Fruit fly (Drosophila melanogaster) whole organism, embryonic: ENCODE results near the gene hll.

Experiments
- Atf3 ChIP-seq: fragments of 200-800 bp; sonication (Bioruptor generic); optimal IDR thresholded peaks from 3 replicates; lab custom pipeline; 2016; ENCODE audit warnings: missing biosample characterization, missing genetic modification characterization
- Blimp-1 ChIP-seq: fragments of 200-800 bp; sonication (Bioruptor generic); optimal IDR thresholded peaks from 3 replicates; lab custom pipeline; 2018; ENCODE audit warnings: missing biosample characterization, missing genetic modification characterization, mild to moderate bottlenecking, moderate library complexity, missing genetic modification reagents
- CG11247 ChIP-seq: fragments of 200-800 bp; sonication (Bioruptor generic); IDR thresholded peaks from 2 replicates; pipeline ENCODE4 v1.3.6; 2022; ENCODE audit warnings: missing biosample characterization, missing genetic modification characterization
- CG12744 ChIP-seq: fragments of 200-800 bp; sonication (Bioruptor generic); optimal IDR thresholded peaks from 2 replicates; lab custom pipeline; 2016; ENCODE audit warnings: missing biosample characterization, missing genetic modification characterization
- CG14860 ChIP-seq: fragments of 200-800 bp; sonication (Bioruptor generic); IDR thresholded peaks from 3 replicates; pipeline ENCODE4 v1.3.6; 2022; ENCODE audit warnings: missing biosample characterization, missing genetic modification characterization; ENCODE audit not compliant: partially characterized antibody
- CG16863 ChIP-seq: fragments of 200-800 bp; sonication (Bioruptor generic); optimal IDR thresholded peaks from 3 replicates; lab custom pipeline; 2016; ENCODE audit warnings: missing biosample characterization, missing genetic modification characterization
- CG18764 ChIP-seq: fragments of 200-800 bp; sonication (Bioruptor generic); optimal IDR thresholded peaks from 3 replicates; lab custom pipeline; 2016; ENCODE audit warnings: missing biosample characterization, missing genetic modification characterization
- CG2116 ChIP-seq: fragments of 200-800 bp; sonication (Bioruptor generic); optimal IDR thresholded peaks from 3 replicates; lab custom pipeline; 2018; ENCODE audit warnings: missing biosample characterization, mild to moderate bottlenecking, missing genetic modification characterization
- CG2199 ChIP-seq: fragments of 200-800 bp; sonication (Bioruptor generic); IDR thresholded peaks from 3 replicates; pipeline ENCODE4 v1.3.6; 2022; ENCODE audit warnings: missing biosample characterization, missing genetic modification characterization
- CG31224 ChIP-seq: fragments of 200-800 bp; sonication (Bioruptor generic); IDR thresholded peaks from 2 replicates; pipeline ENCODE4 v1.3.6; 2022; ENCODE audit warnings: missing biosample characterization, missing genetic modification characterization
- CG32532 ChIP-seq: fragments of 200-800 bp; sonication (Bioruptor generic); IDR thresholded peaks from 2 replicates; pipeline ENCODE4 v1.3.6; 2022; ENCODE audit warnings: missing biosample characterization, missing genetic modification characterization
- CG33557 ChIP-seq: fragments of 200-800 bp; sonication (Bioruptor generic); optimal IDR thresholded peaks from 2 replicates; lab custom pipeline; 2019; ENCODE audit warnings: missing biosample characterization, mild to moderate bottlenecking, missing genetic modification characterization, moderate library complexity
- CG34376 ChIP-seq: fragments of 200-800 bp; sonication (Bioruptor generic); optimal IDR thresholded peaks from 2 replicates; lab custom pipeline; 2018; ENCODE audit warnings: missing biosample characterization, mild to moderate bottlenecking, missing genetic modification characterization
- CG4820 ChIP-seq: fragments of 200-800 bp; sonication (Bioruptor generic); optimal IDR thresholded peaks from 3 replicates; lab custom pipeline; 2016; ENCODE audit warnings: missing biosample characterization, missing genetic modification characterization
- CG9215 ChIP-seq: fragments of 200-800 bp; sonication (Bioruptor generic); IDR thresholded peaks from 2 replicates; pipeline ENCODE4 v1.3.6; 2022; ENCODE audit warnings: missing biosample characterization, missing genetic modification characterization
- CG9932 ChIP-seq: fragments of 200-800 bp; sonication (Bioruptor generic); IDR thresholded peaks from 2 replicates; pipeline ENCODE4 v1.3.6; 2022; ENCODE audit warnings: missing biosample characterization, missing genetic modification characterization
- Dek ChIP-seq: fragments of 200-800 bp; sonication (Bioruptor generic); optimal IDR thresholded peaks from 3 replicates; lab custom pipeline; 2019; ENCODE audit warnings: missing biosample characterization, mild to moderate bottlenecking, missing genetic modification characterization, moderate library complexity
- Drgx ChIP-seq: fragments of 200-800 bp; sonication (Bioruptor generic); IDR thresholded peaks from 2 replicates; pipeline ENCODE4 v1.3.6; 2022; ENCODE audit warnings: missing biosample characterization, missing genetic modification characterization
- Eip74EF ChIP-seq, 2 experiments: fragments of 200-800 bp in 1 of 2; fragments of >200 bp in 1 of 2; sonication (Bioruptor generic) in 1 of 2; optimal IDR thresholded peaks; 2 replicates each; lab custom pipeline; 2017 to 2019; ENCODE audit warnings: missing biosample characterization in 2 of 2, missing genetic modification characterization in 2 of 2, mild to moderate bottlenecking in 1 of 2, moderate library complexity in 1 of 2
- Fer2 ChIP-seq: fragments of 200-800 bp; sonication (Bioruptor generic); optimal IDR thresholded peaks from 2 replicates; lab custom pipeline; 2018; ENCODE audit warnings: missing biosample characterization, mild to moderate bottlenecking, missing genetic modification characterization, moderate library complexity
- Jarid2 ChIP-seq: fragments of 200-800 bp; sonication (Bioruptor generic); optimal IDR thresholded peaks from 3 replicates; lab custom pipeline; 2017; ENCODE audit warnings: mild to moderate bottlenecking, missing biosample characterization, missing genetic modification reagents, missing genetic modification characterization
- Med ChIP-seq: fragments of 200-800 bp; sonication (Bioruptor generic); peaks from one replicate; lab custom pipeline; 2016; ENCODE audit warnings: missing biosample characterization, missing genetic modification characterization, mild to moderate bottlenecking, inconsistent platforms, moderate library complexity
- Myb ChIP-seq: fragments of 200-800 bp; sonication (Bioruptor generic); optimal IDR thresholded peaks from 2 replicates; lab custom pipeline; 2016; ENCODE audit warnings: missing biosample characterization, missing genetic modification characterization
- NFAT ChIP-seq: fragments of 200-800 bp; sonication (Bioruptor generic); IDR thresholded peaks from 2 replicates; pipeline ENCODE4 v1.3.6; 2022; ENCODE audit warnings: missing biosample characterization, missing genetic modification characterization
- Poxn ChIP-seq: fragments of 200-800 bp; sonication (Bioruptor generic); IDR thresholded peaks from 2 replicates; pipeline ENCODE4 v1.3.6; 2022; ENCODE audit warnings: missing biosample characterization, missing genetic modification characterization
- Six4 ChIP-seq: fragments of 200-800 bp; sonication (Bioruptor generic); optimal IDR thresholded peaks from 2 replicates; lab custom pipeline; 2016; ENCODE audit warnings: missing biosample characterization, missing genetic modification characterization
- Sry-δ ChIP-seq: fragments of 200-800 bp; sonication (Bioruptor generic); optimal IDR thresholded peaks from 2 replicates; lab custom pipeline; 2016; ENCODE audit warnings: missing biosample characterization, missing genetic modification characterization
- Trl ChIP-seq, 3 experiments: fragments of >200 bp in 2 of 3; fragments of 200-800 bp in 1 of 3; sonication (Bioruptor generic) in 1 of 3; optimal IDR thresholded peaks; 2 replicates in 1 of 3; 3 replicates in 2 of 3; lab custom pipeline; 2016 to 2017; ENCODE audit warnings: missing biosample characterization in 1 of 3, missing genetic modification characterization in 1 of 3
- bowl ChIP-seq: fragments of 200-800 bp; sonication (Bioruptor generic); IDR thresholded peaks from 2 replicates; pipeline ENCODE4 v1.3.6; 2022; ENCODE audit warnings: missing biosample characterization, missing genetic modification characterization
- chinmo ChIP-seq: fragments of 200-800 bp; sonication (Bioruptor generic); IDR thresholded peaks from 4 replicates; pipeline ENCODE4 v1.3.6; 2022; ENCODE audit warnings: missing biosample characterization, missing genetic modification characterization; ENCODE audit not compliant: partially characterized antibody
- ci ChIP-seq: fragments of 200-800 bp; sonication (Bioruptor generic); IDR thresholded peaks from 3 replicates; pipeline ENCODE4 v1.3.6; 2022; ENCODE audit warnings: missing biosample characterization, missing genetic modification characterization
- crol ChIP-seq: fragments of 200-800 bp; sonication (Bioruptor generic); IDR thresholded peaks from 2 replicates; pipeline ENCODE4 v1.3.6; 2022; ENCODE audit warnings: missing biosample characterization, missing genetic modification characterization
- exex ChIP-seq: fragments of 200-800 bp; sonication (Bioruptor generic); optimal IDR thresholded peaks from 4 replicates; lab custom pipeline; 2018; ENCODE audit warnings: missing biosample characterization, mild to moderate bottlenecking, missing genetic modification characterization, moderate library complexity
- ftz-f1 ChIP-seq: fragments of 200-800 bp; sonication (Bioruptor generic); optimal IDR thresholded peaks from 2 replicates; lab custom pipeline; 2016; ENCODE audit warnings: missing biosample characterization, missing genetic modification characterization
- h ChIP-seq: fragments of >200 bp; optimal IDR thresholded peaks from 2 replicates; lab custom pipeline; 2017
- ken ChIP-seq: fragments of 200-800 bp; sonication (Bioruptor generic); IDR thresholded peaks from 3 replicates; pipeline ENCODE4 v1.3.6; 2022; ENCODE audit warnings: missing biosample characterization, missing genetic modification characterization
- mirr ChIP-seq: fragments of 200-800 bp; sonication (Bioruptor generic); optimal IDR thresholded peaks from 3 replicates; lab custom pipeline; 2018; ENCODE audit warnings: missing biosample characterization, mild to moderate bottlenecking, missing genetic modification characterization
- otp ChIP-seq: fragments of 200-800 bp; sonication (Bioruptor generic); IDR thresholded peaks from 3 replicates; pipeline ENCODE4, ENCODE4 v1.3.6; 2022; ENCODE audit warnings: missing biosample characterization, missing genetic modification characterization
- phol ChIP-seq: fragments of 200-800 bp; sonication (Bioruptor generic); optimal IDR thresholded peaks from 3 replicates; lab custom pipeline; 2018; ENCODE audit warnings: missing biosample characterization, mild to moderate bottlenecking, missing genetic modification characterization, moderate library complexity
- scrt ChIP-seq: fragments of 200-800 bp; sonication (Bioruptor generic); optimal IDR thresholded peaks from 2 replicates; lab custom pipeline; 2018; ENCODE audit warnings: missing biosample characterization, mild to moderate bottlenecking, missing genetic modification characterization, moderate library complexity
- twi ChIP-seq: fragments of 200-800 bp; optimal IDR thresholded peaks from 2 replicates; lab custom pipeline; 2019; ENCODE audit warnings: missing biosample characterization, mild to moderate bottlenecking, missing genetic modification characterization, moderate library complexity

The hll gene

dm6 chr2L:14026778-14027177 lies at the start of gene hll:
Gene hll (plus strand): TSS chr2L:14027001.
- peak; percentile 64 for TF ChIP-seq twi (tag; lab: Kevin White, UChicago)
- no peak for TF ChIP-seq CG9215
- no peak for TF ChIP-seq CG9932
- TF ChIP-seq Dek (tag; lab: Kevin White, UChicago): no peak
- TF ChIP-seq Eip74EF (GFP tag; optimal IDR thresholded peaks at IDR 0.05; lab: Kevin White, UChicago): no peak

DNA sequence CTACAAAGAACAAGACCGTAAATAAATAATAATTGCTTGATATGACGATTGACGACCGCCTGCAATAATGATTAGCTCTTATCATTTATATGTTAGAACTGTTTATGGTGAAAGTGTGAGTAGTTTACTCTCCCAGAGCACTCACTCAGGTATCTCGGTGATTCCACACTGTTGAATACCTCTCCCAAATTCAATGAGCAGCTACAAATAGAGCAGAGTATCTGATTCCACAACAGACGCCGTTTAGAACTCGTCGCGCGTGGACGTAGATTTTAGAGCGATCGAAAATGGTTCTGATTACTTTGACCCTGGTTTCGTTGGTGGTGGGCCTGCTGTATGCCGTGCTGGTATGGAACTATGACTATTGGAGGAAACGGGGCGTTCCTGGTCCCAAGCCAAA lies 49.7 kb upstream of the hll start, which contains the start of gene Cyp28a5:
Gene Cyp28a5 (plus strand): TSS at position 230 of the 400 bp plus-strand sequence.
- peak; percentile 80; the same call in 1 of the 4 replicates for TF ChIP-seq chinmo
- TF ChIP-seq Blimp-1: peak; percentile 13
- TF ChIP-seq mirr: peak; percentile 12
- TF ChIP-seq CG33557 (GFP tag; lab: Kevin White, UChicago): no peak
- 0 out of 3 replicates have a peak, but pooled peaks have one; percentile 46 for TF ChIP-seq CG2199 (GFP tag; lab: Robert Waterston, UW)
- TF ChIP-seq CG12744 (GFP tag; lab: Kevin White, UChicago): no peak
- TF ChIP-seq CG34376 (GFP tag; lab: Kevin White, UChicago): peak; percentile 36
- no peak for TF ChIP-seq CG2116 (GFP tag; lab: Kevin White, UChicago)
- no peak for TF ChIP-seq ci
- peak; percentile 76 for TF ChIP-seq Med (GFP tag; lab: Kevin White, UChicago)
- TF ChIP-seq ftz-f1: peak; percentile 43
- TF ChIP-seq Poxn (GFP tag; lab: Robert Waterston, UW): no peak
- TF ChIP-seq exex (tag; lab: Kevin White, UChicago): peak; percentile 72
- no peak for TF ChIP-seq Atf3
- peak; percentile 66 for TF ChIP-seq Jarid2 (GFP tag; lab: Kevin White, UChicago)
- TF ChIP-seq CG31224 (GFP tag; lab: Robert Waterston, UW): no peak
- peak; percentile 29; the same call in 1 of the 2 replicates for TF ChIP-seq CG32532 (GFP tag; lab: Robert Waterston, UW)
- TF ChIP-seq Trl (optimal IDR thresholded peaks at IDR 0.05; lab: Kevin White, UChicago): peak; percentile 31 to 40
- TF ChIP-seq Trl (GFP tag; optimal IDR thresholded peaks at IDR 0.05; lab: Kevin White, UChicago): no peak
- TF ChIP-seq CG14860 (GFP tag; lab: Robert Waterston, UW): no peak
- TF ChIP-seq ken (GFP tag; lab: Robert Waterston, UW): 0 out of 3 replicates have a peak, but pooled peaks have one; percentile 24

DNA sequence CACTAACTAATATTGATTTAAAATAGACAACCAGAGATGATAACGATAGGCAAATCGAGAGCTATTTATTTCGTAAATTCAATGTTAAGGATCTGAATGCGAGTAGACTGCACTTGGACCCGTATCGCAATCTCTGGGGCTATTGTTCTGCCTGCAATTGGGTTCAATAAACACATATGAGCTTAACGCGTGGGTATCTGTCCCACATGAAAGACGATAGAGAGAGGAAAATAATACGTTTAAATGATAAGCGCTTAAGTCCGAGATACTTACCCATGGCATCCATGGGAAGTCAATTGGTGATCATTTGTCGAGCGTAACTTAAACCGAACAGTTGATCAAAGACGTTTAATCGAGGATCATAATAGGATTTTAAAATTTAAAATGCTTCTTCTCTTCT lies 47.0 kb upstream of the hll start, which contains the start of gene NimC2:
Gene NimC2 (plus strand): TSS at position 301 of the 400 bp plus-strand sequence.
- no peak for TF ChIP-seq h (lab: Kevin White, UChicago)
- no peak for TF ChIP-seq Fer2 (tag; lab: Kevin White, UChicago)
- no peak for TF ChIP-seq CG11247 (GFP tag; lab: Robert Waterston, UW)
- no peak for TF ChIP-seq otp (GFP tag; lab: Robert Waterston, UW)
- no peak for TF ChIP-seq Myb (GFP tag; lab: Kevin White, UChicago)
- TF ChIP-seq phol (tag; lab: Kevin White, UChicago): no peak
- TF ChIP-seq bowl (GFP tag; lab: Robert Waterston, UW): no peak
- TF ChIP-seq CG16863: no peak
- TF ChIP-seq scrt (GFP tag; lab: Kevin White, UChicago): no peak
- TF ChIP-seq crol (GFP tag; lab: Robert Waterston, UW): no peak
- no peak for TF ChIP-seq NFAT (GFP tag; lab: Robert Waterston, UW)
- TF ChIP-seq Drgx: no peak
- TF ChIP-seq Sry-δ (GFP tag; lab: Kevin White, UChicago): no peak
- TF ChIP-seq CG18764 (GFP tag; lab: Kevin White, UChicago): no peak
- TF ChIP-seq CG4820 (GFP tag; lab: Kevin White, UChicago): no peak
- TF ChIP-seq Six4 (GFP tag; lab: Kevin White, UChicago): no peak
